Fruit fly (Drosophila melanogaster) whole organism, embryonic: Measurements from ENCODE around the gene Pgant35A.

ENCODE experiments used
- Bgb ChIP-seq: fragments of 200-800 bp; sonication (Bioruptor generic); IDR thresholded peaks from 2 replicates; pipeline ENCODE4 v1.3.6; 2022; ENCODE audit warnings: missing biosample characterization, missing genetic modification characterization; ENCODE audit not compliant: partially characterized antibody
- Bteb2 ChIP-seq: fragments of 200-800 bp; sonication (Bioruptor generic); optimal IDR thresholded peaks from 2 replicates; lab custom pipeline; 2016; ENCODE audit warnings: missing biosample characterization, missing genetic modification characterization
- C15 ChIP-seq: fragments of 200-800 bp; sonication (Bioruptor generic); IDR thresholded peaks from 3 replicates; pipeline ENCODE4 v1.3.6; 2022; ENCODE audit warnings: missing biosample characterization, missing genetic modification characterization
- CG10979 ChIP-seq: fragments of 200-800 bp; sonication (Bioruptor generic); optimal IDR thresholded peaks from 2 replicates; lab custom pipeline; 2018; ENCODE audit warnings: missing biosample characterization, mild to moderate bottlenecking, missing genetic modification characterization, moderate library complexity
- CG11504 ChIP-seq: fragments of 200-800 bp; sonication (Bioruptor generic); optimal IDR thresholded peaks from 3 replicates; lab custom pipeline; 2019; ENCODE audit warnings: missing biosample characterization, mild to moderate bottlenecking, missing genetic modification characterization, moderate library complexity
- CG12071 ChIP-seq: fragments of 200-800 bp; sonication (Bioruptor generic); optimal IDR thresholded peaks from 3 replicates; lab custom pipeline; 2018; ENCODE audit warnings: missing biosample characterization, mild to moderate bottlenecking, missing genetic modification characterization
- CG12104 ChIP-seq: fragments of 200-800 bp; sonication (Bioruptor generic); optimal IDR thresholded peaks from 3 replicates; lab custom pipeline; 2016; ENCODE audit warnings: missing biosample characterization, missing genetic modification characterization
- CG13624 ChIP-seq: fragments of 200-800 bp; sonication (Bioruptor generic); optimal IDR thresholded peaks from 2 replicates; lab custom pipeline; 2016; ENCODE audit warnings: missing biosample characterization, missing genetic modification characterization
- CG1603 ChIP-seq: fragments of 200-800 bp; sonication (Bioruptor generic); optimal IDR thresholded peaks from 2 replicates; lab custom pipeline; 2019; ENCODE audit warnings: missing biosample characterization, mild to moderate bottlenecking, missing genetic modification characterization, moderate library complexity
- CG17359 ChIP-seq: fragments of 200-800 bp; sonication (Bioruptor generic); optimal IDR thresholded peaks from 3 replicates; lab custom pipeline; 2018; ENCODE audit warnings: missing biosample characterization, mild to moderate bottlenecking, missing genetic modification characterization, moderate library complexity
- CG1832 ChIP-seq: fragments of 200-800 bp; sonication (Bioruptor generic); optimal IDR thresholded peaks from 2 replicates; lab custom pipeline; 2017; ENCODE audit warnings: missing biosample characterization, mild to moderate bottlenecking, missing genetic modification characterization, inconsistent platforms
- CG18599 ChIP-seq: fragments of 200-800 bp; sonication (Bioruptor generic); optimal IDR thresholded peaks from 3 replicates; lab custom pipeline; 2017; ENCODE audit warnings: missing biosample characterization, missing genetic modification characterization, mild to moderate bottlenecking, moderate library complexity, missing genetic modification reagents
- CG32532 ChIP-seq: fragments of 200-800 bp; sonication (Bioruptor generic); IDR thresholded peaks from 2 replicates; pipeline ENCODE4 v1.3.6; 2022; ENCODE audit warnings: missing biosample characterization, missing genetic modification characterization
- CG5180 ChIP-seq: fragments of 200-800 bp; sonication (Bioruptor generic); optimal IDR thresholded peaks from 3 replicates; lab custom pipeline; 2017; ENCODE audit warnings: missing biosample characterization, missing genetic modification characterization, mild to moderate bottlenecking, moderate library complexity, missing genetic modification reagents
- CG8388 ChIP-seq: fragments of 200-800 bp; sonication (Bioruptor generic); optimal IDR thresholded peaks from 2 replicates; lab custom pipeline; 2019; ENCODE audit warnings: missing biosample characterization, mild to moderate bottlenecking, missing genetic modification characterization, moderate library complexity
- CG9817 ChIP-seq: fragments of 200-800 bp; sonication (Bioruptor generic); optimal IDR thresholded peaks from 2 replicates; lab custom pipeline; 2018; ENCODE audit warnings: missing biosample characterization, mild to moderate bottlenecking, missing genetic modification characterization, moderate library complexity
- Dfd ChIP-seq, 2 experiments: fragments of >200 bp; optimal IDR thresholded peaks; 2 replicates each; lab custom pipeline; 2017; ENCODE audit warnings: missing biosample characterization in 2 of 2, missing genetic modification characterization in 2 of 2
- Gsc ChIP-seq: fragments of 200-800 bp; sonication (Bioruptor generic); IDR thresholded peaks from 2 replicates; pipeline ENCODE4 v1.3.6; 2022; ENCODE audit warnings: missing biosample characterization, missing genetic modification characterization
- HLH3B ChIP-seq: fragments of 200-800 bp; sonication (Bioruptor generic); IDR thresholded peaks from 2 replicates; pipeline ENCODE4 v1.3.6; 2022; ENCODE audit warnings: missing biosample characterization, missing genetic modification characterization
- HmgZ ChIP-seq: fragments of 200-800 bp; sonication (Bioruptor generic); optimal IDR thresholded peaks from 2 replicates; lab custom pipeline; 2018; ENCODE audit warnings: missing biosample characterization, mild to moderate bottlenecking, missing genetic modification characterization
- Mrtf ChIP-seq: fragments of 200-800 bp; sonication (Bioruptor generic); IDR thresholded peaks from 3 replicates; pipeline ENCODE4 v1.3.6; 2022; ENCODE audit warnings: missing biosample characterization, missing genetic modification characterization
- NK7.1 ChIP-seq: fragments of 200-800 bp; sonication (Bioruptor generic); optimal IDR thresholded peaks from 3 replicates; lab custom pipeline; 2016; ENCODE audit warnings: missing biosample characterization, missing genetic modification characterization
- Nf-YA ChIP-seq: fragments of 200-800 bp; sonication (Bioruptor generic); IDR thresholded peaks from 2 replicates; pipeline ENCODE4 v1.3.6; 2022; ENCODE audit warnings: missing biosample characterization, missing genetic modification characterization
- Ravus ChIP-seq: fragments of 200-800 bp; sonication (Bioruptor generic); IDR thresholded peaks from 2 replicates; pipeline ENCODE4 v1.3.6; 2022; ENCODE audit warnings: missing biosample characterization, missing genetic modification characterization
- Sry-δ ChIP-seq: fragments of 200-800 bp; sonication (Bioruptor generic); optimal IDR thresholded peaks from 2 replicates; lab custom pipeline; 2016; ENCODE audit warnings: missing biosample characterization, missing genetic modification characterization
- Trl ChIP-seq, 3 experiments: fragments of >200 bp in 2 of 3; fragments of 200-800 bp in 1 of 3; sonication (Bioruptor generic) in 1 of 3; optimal IDR thresholded peaks; 2 replicates in 1 of 3; 3 replicates in 2 of 3; lab custom pipeline; 2016 to 2017; ENCODE audit warnings: missing biosample characterization in 1 of 3, missing genetic modification characterization in 1 of 3
- ara ChIP-seq: fragments of 200-800 bp; sonication (Bioruptor generic); IDR thresholded peaks from 2 replicates; pipeline ENCODE4 v1.3.6; 2022; ENCODE audit warnings: missing biosample characterization, missing genetic modification characterization
- bab2 ChIP-seq: fragments of 200-800 bp; sonication (Bioruptor generic); optimal IDR thresholded peaks from 2 replicates; lab custom pipeline; 2016; ENCODE audit warnings: missing biosample characterization, missing genetic modification characterization
- bbx ChIP-seq: fragments of 200-800 bp; sonication (Bioruptor generic); IDR thresholded peaks from 2 replicates; pipeline ENCODE4 v1.3.6; 2022; ENCODE audit warnings: missing biosample characterization, missing genetic modification characterization; ENCODE audit not compliant: partially characterized antibody
- bigmax ChIP-seq: fragments of 200-800 bp; sonication (Bioruptor generic); optimal IDR thresholded peaks from 2 replicates; lab custom pipeline; 2018; ENCODE audit warnings: missing biosample characterization, mild to moderate bottlenecking, missing genetic modification characterization
- cas ChIP-seq: fragments of 200-800 bp; sonication (Bioruptor generic); IDR thresholded peaks from 2 replicates; pipeline ENCODE4 v1.3.6; 2022; ENCODE audit warnings: missing biosample characterization, missing genetic modification characterization
- fd3F ChIP-seq: fragments of 200-800 bp; sonication (Bioruptor generic); optimal IDR thresholded peaks from 2 replicates; lab custom pipeline; 2018; ENCODE audit warnings: missing biosample characterization, mild to moderate bottlenecking, missing genetic modification characterization, moderate library complexity
- gcm2 ChIP-seq: fragments of 200-800 bp; sonication (Bioruptor generic); optimal IDR thresholded peaks from 2 replicates; lab custom pipeline; 2016; ENCODE audit warnings: missing biosample characterization, missing genetic modification characterization
- gfzf ChIP-seq: fragments of 200-800 bp; sonication (Bioruptor generic); optimal IDR thresholded peaks from 2 replicates; lab custom pipeline; 2016; ENCODE audit warnings: missing biosample characterization, mild to moderate bottlenecking, missing genetic modification characterization, moderate library complexity
- h ChIP-seq: fragments of >200 bp; optimal IDR thresholded peaks from 2 replicates; lab custom pipeline; 2017
- ham ChIP-seq: fragments of 200-800 bp; sonication (Bioruptor generic); IDR thresholded peaks from 2 replicates; pipeline ENCODE4 v1.3.6; 2022; ENCODE audit warnings: missing biosample characterization, missing genetic modification characterization
- inv ChIP-seq: fragments of 200-800 bp; sonication (Bioruptor generic); IDR thresholded peaks from 2 replicates; pipeline ENCODE4 v1.3.6; 2022; ENCODE audit warnings: missing biosample characterization, missing genetic modification characterization; ENCODE audit not compliant: partially characterized antibody
- ken ChIP-seq: fragments of 200-800 bp; sonication (Bioruptor generic); IDR thresholded peaks from 3 replicates; pipeline ENCODE4 v1.3.6; 2022; ENCODE audit warnings: missing biosample characterization, missing genetic modification characterization
- knrl ChIP-seq: fragments of 200-800 bp; sonication (Bioruptor generic); IDR thresholded peaks from 3 replicates; pipeline ENCODE4 v1.3.6; 2022; ENCODE audit warnings: missing biosample characterization, missing genetic modification characterization; ENCODE audit not compliant: partially characterized antibody
- mam ChIP-seq: fragments of 200-800 bp; sonication (Bioruptor generic); optimal IDR thresholded peaks from 3 replicates; lab custom pipeline; 2016; ENCODE audit warnings: missing biosample characterization, missing genetic modification characterization
- mirr ChIP-seq: fragments of 200-800 bp; sonication (Bioruptor generic); optimal IDR thresholded peaks from 3 replicates; lab custom pipeline; 2018; ENCODE audit warnings: missing biosample characterization, mild to moderate bottlenecking, missing genetic modification characterization
- nmo ChIP-seq: fragments of 200-800 bp; sonication (Bioruptor generic); optimal IDR thresholded peaks from 2 replicates; lab custom pipeline; 2018; ENCODE audit warnings: missing biosample characterization, mild to moderate bottlenecking, missing genetic modification characterization, moderate library complexity
- pros ChIP-seq: fragments of 200-800 bp; sonication (Bioruptor generic); optimal IDR thresholded peaks from 3 replicates; lab custom pipeline; 2019; ENCODE audit warnings: missing biosample characterization, mild to moderate bottlenecking, missing genetic modification characterization, moderate library complexity
- pzg ChIP-seq: fragments of 200-800 bp; sonication (Bioruptor generic); optimal IDR thresholded peaks from 3 replicates; lab custom pipeline; 2018; ENCODE audit warnings: missing biosample characterization, mild to moderate bottlenecking, missing genetic modification characterization, moderate library complexity
- so ChIP-seq: fragments of 200-800 bp; sonication (Bioruptor generic); IDR thresholded peaks from 3 replicates; pipeline ENCODE4 v1.3.6; 2022; ENCODE audit warnings: missing biosample characterization, missing genetic modification characterization
- sqz ChIP-seq: fragments of 200-800 bp; sonication (Bioruptor generic); optimal IDR thresholded peaks from 3 replicates; lab custom pipeline; 2018; ENCODE audit warnings: missing biosample characterization, mild to moderate bottlenecking, missing genetic modification characterization
- tin ChIP-seq: fragments of 200-800 bp; sonication (Bioruptor generic); optimal IDR thresholded peaks from 3 replicates; lab custom pipeline; 2016; ENCODE audit warnings: missing biosample characterization, missing genetic modification characterization
- tio ChIP-seq: fragments of 200-800 bp; sonication (Bioruptor generic); optimal IDR thresholded peaks from 2 replicates; lab custom pipeline; 2017; ENCODE audit warnings: missing biosample characterization, missing genetic modification characterization, inconsistent platforms
- zf30C ChIP-seq: fragments of 200-800 bp; sonication (Bioruptor generic); optimal IDR thresholded peaks from 3 replicates; lab custom pipeline; 2018; ENCODE audit warnings: missing biosample characterization, mild to moderate bottlenecking, missing genetic modification characterization

The Pgant35A gene

dm6 chr2L:14361736-14362180 is 2.7 kb downstream of the Pgant35A start, which contains the start of gene spel1 (continued):
- TF ChIP-seq Mrtf (GFP tag; lab: Robert Waterston, UW) (peak; percentile 4; the same call in 1 of the 3 replicates), Gsc (GFP tag; lab: Robert Waterston, UW) (no peak), fd3F (GFP tag; lab: Kevin White, UChicago) (peak; percentile 76), ham (GFP tag; lab: Robert Waterston, UW) (no peak), CG1832 (no peak), ara (GFP tag; lab: Robert Waterston, UW) (peak; percentile 81), Bteb2 (peak; percentile 2), CG9817 (tag; lab: Kevin White, UChicago) (peak; percentile 51), bab2 (GFP tag; lab: Kevin White, UChicago) (peak; percentile 47), gfzf (GFP tag; lab: Kevin White, UChicago) (peak; percentile 80), Bgb (no peak), pros (no peak), bigmax (GFP tag; lab: Kevin White, UChicago) (no peak), CG18599 (peak; percentile 77), CG1603 (tag; lab: Kevin White, UChicago) (peak; percentile 45), CG17359 (tag; lab: Kevin White, UChicago) (peak; percentile 85), Trl (optimal IDR thresholded peaks at IDR 0.05; lab: Kevin White, UChicago) (no peak), Trl (GFP tag; optimal IDR thresholded peaks at IDR 0.05; lab: Kevin White, UChicago) (peak; percentile 10), sqz (GFP tag; lab: Kevin White, UChicago) (peak; percentile 48), pzg (peak; percentile 48), CG32532 (GFP tag; lab: Robert Waterston, UW) (peak; percentile 91), CG10979 (tag; lab: Kevin White, UChicago) (peak; percentile 83), ken (peak; percentile 68; the same call in 2 of the 3 replicates), so (peak; percentile 78), NK7.1 (GFP tag; lab: Kevin White, UChicago) (no peak), inv (no peak), CG12104 (GFP tag; lab: Kevin White, UChicago) (peak; percentile 32), CG5180 (peak; percentile 51), gcm2 (GFP tag; lab: Kevin White, UChicago) (no peak), C15 (GFP tag; lab: Robert Waterston, UW) (0 out of 3 replicates have a peak, but pooled peaks have one; percentile 73), CG13624 (GFP tag; lab: Kevin White, UChicago) (peak; percentile 5), CG8388 (GFP tag; lab: Kevin White, UChicago) (peak; percentile 87), Sry-δ (peak; percentile 8), tio (peak; percentile 60), mam (GFP tag; lab: Kevin White, UChicago) (peak; percentile 24), Ravus (GFP tag; lab: Robert Waterston, UW) (peak; percentile 18), knrl (GFP tag; lab: Robert Waterston, UW) (no peak), cas (GFP tag; lab: Robert Waterston, UW) (peak; percentile 77; the same call in 1 of the 2 replicates), mirr (GFP tag; lab: Kevin White, UChicago) (no peak), Dfd (GFP tag; optimal IDR thresholded peaks at IDR 0.05; lab: Kevin White, UChicago) (no peak), bbx (no peak), nmo (GFP tag; lab: Kevin White, UChicago) (peak; percentile 88), CG12071 (GFP tag; lab: Kevin White, UChicago) (no peak), HmgZ (tag; lab: Kevin White, UChicago) (peak; percentile 60), CG11504 (tag; lab: Kevin White, UChicago) (peak; percentile 89), Nf-YA (GFP tag; lab: Robert Waterston, UW) (no peak), HLH3B (peak; percentile 86), tin (GFP tag; lab: Kevin White, UChicago) (peak; percentile 67), zf30C (GFP tag; lab: Kevin White, UChicago) (peak; percentile 91), h (lab: Kevin White, UChicago) (no peak)
